Worm (Caenorhabditis elegans): ENCODE results near the gene acl-2.
A peak's percentile ranks its signal among the peaks of the same experiment; 100 is the strongest.

The acl-2 gene

ce11 chrV:10066769-10067168 is 35.9 kb upstream of the acl-2 start, which contains the start of gene npr-39:
npr-39 (plus strand) TSS chrV:10067069.
- TF ChIP-seq snpc-4 (tag; optimal IDR thresholded peaks at IDR 0.05) (no peak), nhr-28 (tag; optimal IDR thresholded peaks at IDR 0.05) (no peak), nhr-76 (tag; optimal IDR thresholded peaks at IDR 0.05) (no peak), ceh-83 (GFP tag; optimal IDR thresholded peaks at IDR 0.05) (no peak), mls-2 (tag; optimal IDR thresholded peaks at IDR 0.05) (no peak), drap-1 (GFP tag; optimal IDR thresholded peaks at IDR 0.05) (no peak), flh-1 (GFP tag; optimal IDR thresholded peaks at IDR 0.05) (no peak), unc-62 (GFP tag; optimal IDR thresholded peaks at IDR 0.05) (no peak), elt-1 (tag; optimal IDR thresholded peaks at IDR 0.05; ENCODE audit: borderline replicate concordance, insufficient read depth) (no peak), lin-13 (tag; optimal IDR thresholded peaks at IDR 0.05) (no peak), nhr-12 (tag; optimal IDR thresholded peaks at IDR 0.05) (no peak), M03D4.4 (tag; optimal IDR thresholded peaks at IDR 0.05) (no peak), ham-2 (GFP tag; optimal IDR thresholded peaks at IDR 0.05) (no peak), ceh-39 (tag; optimal IDR thresholded peaks at IDR 0.05) (no peak), sem-2 (GFP tag; optimal IDR thresholded peaks at IDR 0.05) (no peak), hlh-1 (tag; optimal IDR thresholded peaks at IDR 0.05) (no peak)

ce11 chrV:10065679-10066078 is 34.8 kb upstream of the acl-2 start:
- no peak for TF ChIP-seq cnd-1 (tag; optimal IDR thresholded peaks at IDR 0.05)
- TF ChIP-seq nhr-76 (tag; optimal IDR thresholded peaks at IDR 0.05), result no peak
- TF ChIP-seq tbx-8 (GFP tag; optimal IDR thresholded peaks at IDR 0.05), result no peak
- TF ChIP-seq unc-39 (tag; optimal IDR thresholded peaks at IDR 0.05), result no peak
- no peak for TF ChIP-seq ceh-83 (GFP tag; optimal IDR thresholded peaks at IDR 0.05)
- no peak for TF ChIP-seq snpc-4 (tag; optimal IDR thresholded peaks at IDR 0.05)
- no peak for TF ChIP-seq blmp-1 (tag; optimal IDR thresholded peaks at IDR 0.05)

- TF ChIP-seq drap-1 (GFP tag; optimal IDR thresholded peaks at IDR 0.05) (no peak), ztf-11 (tag; optimal IDR thresholded peaks at IDR 0.05) (no peak), mab-5 (tag; optimal IDR thresholded peaks at IDR 0.05) (no peak), sptf-1 (tag; optimal IDR thresholded peaks at IDR 0.05) (no peak), ces-1 (GFP tag; optimal IDR thresholded peaks at IDR 0.05) (no peak), hlh-1 (tag; optimal IDR thresholded peaks at IDR 0.05) (no peak), mls-2 (tag; optimal IDR thresholded peaks at IDR 0.05) (no peak), ceh-83 (GFP tag; optimal IDR thresholded peaks at IDR 0.05) (no peak)
Measured at ce11 chrV:10064221-10064620, 33.3 kb upstream of the acl-2 start, which contains the start of gene fipr-13. fipr-13 (plus strand) TSS chrV:10064521.

- TF ChIP-seq hlh-1 (tag; optimal IDR thresholded peaks at IDR 0.05) (peak; percentile 68), unc-120 (tag; optimal IDR thresholded peaks at IDR 0.05; ENCODE audit: poor library complexity, severe bottlenecking) (peak; percentile 4), sem-2 (GFP tag; optimal IDR thresholded peaks at IDR 0.05) (no peak), lin-32 (GFP tag; optimal IDR thresholded peaks at IDR 0.05) (no peak)
Measured at ce11 chrV:10060039-10060438, 29.1 kb upstream of the acl-2 start.

ce11 chrV:10058748-10059147 is 27.9 kb upstream of the acl-2 start:
- TF ChIP-seq nhr-2 (tag; optimal IDR thresholded peaks at IDR 0.05) (no peak), lsy-2 (tag; optimal IDR thresholded peaks at IDR 0.05) (no peak), ztf-11 (tag; optimal IDR thresholded peaks at IDR 0.05) (no peak), nhr-76 (tag; optimal IDR thresholded peaks at IDR 0.05) (no peak), drap-1 (GFP tag; optimal IDR thresholded peaks at IDR 0.05) (no peak), mep-1 (tag; optimal IDR thresholded peaks at IDR 0.05) (no peak), M03D4.4 (tag; optimal IDR thresholded peaks at IDR 0.05) (no peak), pha-4 (tag; optimal IDR thresholded peaks at IDR 0.05) (no peak), elt-3 (tag; optimal IDR thresholded peaks at IDR 0.05) (no peak), blmp-1 (tag; optimal IDR thresholded peaks at IDR 0.05) (no peak)

ce11 chrV:10054872-10055271 is 24.0 kb upstream of the acl-2 start, which contains the start of gene yif-1:
yif-1 (minus strand) TSS chrV:10054913.
- no peak for TF ChIP-seq mab-5 (tag; optimal IDR thresholded peaks at IDR 0.05)
- peak; percentile 88 for TF ChIP-seq lsy-2 (tag; optimal IDR thresholded peaks at IDR 0.05)
- TF ChIP-seq ces-1 (GFP tag; optimal IDR thresholded peaks at IDR 0.05), result peak; percentile 88
- TF ChIP-seq ham-2 (GFP tag; optimal IDR thresholded peaks at IDR 0.05), result no peak
